Worm (Caenorhabditis elegans) whole organism, early embryonic: ENCODE data around the gene oig-2.

Experiments
- B0310.2 ChIP-seq: sonication (generic microtip); optimal IDR thresholded peaks from 2 replicates; lab custom pipeline; 2016; ENCODE audit warnings: mild to moderate bottlenecking, missing genetic modification characterization, missing compliant biosample characterization
- F13C5.2 ChIP-seq: sonication (generic microtip); optimal IDR thresholded peaks from 2 replicates; lab custom pipeline; 2017; ENCODE audit warnings: mild to moderate bottlenecking, missing genetic modification characterization, inconsistent platforms, missing compliant biosample characterization
- aly-1 ChIP-seq: sonication (generic microtip); optimal IDR thresholded peaks from 2 replicates; lab custom pipeline; 2016; ENCODE audit warnings: missing genetic modification characterization, missing compliant biosample characterization
- ama-1 ChIP-seq: fragments of 150-350 bp; optimal IDR thresholded peaks from 2 replicates; lab custom pipeline; 2014
- ceh-13 ChIP-seq: fragments of 200-800 bp; sonication (Bioruptor generic); optimal IDR thresholded peaks from 2 replicates; lab custom pipeline; 2018; ENCODE audit warnings: mild to moderate bottlenecking, missing genetic modification characterization, missing compliant biosample characterization
- ceh-36 ChIP-seq: sonication (generic microtip); optimal IDR thresholded peaks from 2 replicates; lab custom pipeline; 2016; ENCODE audit warnings: missing genetic modification characterization, inconsistent platforms, missing compliant biosample characterization
- ets-7 ChIP-seq: sonication (generic microtip); optimal IDR thresholded peaks from 2 replicates; lab custom pipeline; 2016; ENCODE audit warnings: missing genotype, missing genetic modification characterization, missing compliant biosample characterization
- flt-1 ChIP-seq: fragments of 200-800 bp; sonication (Bioruptor generic); IDR thresholded peaks from 2 replicates; pipeline ENCODE4 v1.3.6; 2022; ENCODE audit warnings: missing genetic modification characterization, missing compliant biosample characterization
- hmbx-1 ChIP-seq: sonication (generic microtip); optimal IDR thresholded peaks from 2 replicates; lab custom pipeline; 2016; ENCODE audit warnings: mild to moderate bottlenecking, missing genetic modification characterization, missing compliant biosample characterization
- hmg-4 ChIP-seq: fragments of 200-800 bp; sonication (Bioruptor generic); optimal IDR thresholded peaks from 2 replicates; lab custom pipeline; 2018; ENCODE audit warnings: mild to moderate bottlenecking, missing genetic modification characterization, missing compliant biosample characterization
- hnd-1 ChIP-seq: sonication (generic microtip); optimal IDR thresholded peaks from 2 replicates; lab custom pipeline; 2016; ENCODE audit warnings: missing genetic modification characterization, missing compliant biosample characterization
- pes-1 ChIP-seq: fragments of 200-800 bp; sonication (Bioruptor generic); IDR thresholded peaks from 2 replicates; pipeline ENCODE4 v1.3.6; 2022; ENCODE audit warnings: missing genetic modification reagents, missing genetic modification characterization, missing compliant biosample characterization
- scrt-1 ChIP-seq: fragments of 200-800 bp; sonication (Bioruptor generic); IDR thresholded peaks from 2 replicates; pipeline ENCODE4 v1.3.6; 2022; ENCODE audit warnings: missing genetic modification characterization, missing compliant biosample characterization
- sea-1 ChIP-seq: fragments of 200-800 bp; sonication (Bioruptor generic); conservative IDR thresholded peaks from 2 replicates; pipeline ENCODE4 v1.3.6; 2022; ENCODE audit warnings: missing genetic modification characterization, missing compliant biosample characterization
- tbx-11 ChIP-seq: fragments of 200-800 bp; sonication (Bioruptor generic); IDR thresholded peaks from 2 replicates; pipeline ENCODE4 v1.3.6; 2022; ENCODE audit warnings: missing genetic modification characterization, missing compliant biosample characterization
- tbx-37 ChIP-seq: fragments of 200-800 bp; sonication (Bioruptor generic); conservative IDR thresholded peaks from 2 replicates; pipeline ENCODE4 v1.3.6; 2022; ENCODE audit warnings: missing genetic modification reagents, missing genetic modification characterization, missing compliant biosample characterization
- tra-4 ChIP-seq: sonication (generic microtip); optimal IDR thresholded peaks from 2 replicates; lab custom pipeline; 2017; ENCODE audit warnings: missing genetic modification characterization, missing compliant biosample characterization

oig-2 gene

DNA sequence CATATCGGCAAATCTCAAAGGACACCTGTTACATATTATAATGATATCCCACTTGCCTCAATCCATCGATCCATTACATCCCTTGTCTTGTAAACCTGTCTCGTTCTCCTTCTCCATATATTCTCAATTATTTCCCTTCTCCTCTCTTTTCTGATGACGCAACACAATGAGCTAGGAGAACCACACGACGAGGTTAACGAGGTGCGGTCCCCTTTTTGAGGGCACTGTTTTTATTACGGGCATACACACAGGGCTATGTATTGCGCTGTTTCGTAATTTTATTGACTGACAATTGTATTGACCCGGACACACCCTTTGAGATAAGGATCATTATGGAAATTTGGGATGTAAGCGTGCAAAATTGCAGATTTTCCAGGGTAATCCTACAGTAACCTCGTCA lies 29.3 kb downstream of the oig-2 start:
- no peak for TF ChIP-seq F13C5.2 (tag; lab: Kevin White, UChicago)
- no peak for TF ChIP-seq ceh-36
- no peak for TF ChIP-seq hmbx-1
- TF ChIP-seq ceh-13 (GFP tag; lab: Kevin White, UChicago): no peak
- no peak for TF ChIP-seq scrt-1 (GFP tag; lab: Robert Waterston, UW)
- no peak for TF ChIP-seq ama-1 (lab: Kevin White, UChicago)
- no peak for TF ChIP-seq tbx-11 (GFP tag; lab: Robert Waterston, UW)
- TF ChIP-seq ets-7 (tag; lab: Kevin White, UChicago): no peak
- TF ChIP-seq flt-1 (GFP tag; lab: Robert Waterston, UW): no peak
- TF ChIP-seq hmg-4: no peak
- TF ChIP-seq hnd-1 (tag; lab: Kevin White, UChicago): no peak
- no peak for TF ChIP-seq aly-1 (tag; lab: Kevin White, UChicago)
- TF ChIP-seq B0310.2 (tag; lab: Kevin White, UChicago): no peak
- TF ChIP-seq tbx-37: no peak
- TF ChIP-seq sea-1 (GFP tag; lab: Robert Waterston, UW): no peak
- no peak for TF ChIP-seq pes-1 (GFP tag; lab: Robert Waterston, UW)
- TF ChIP-seq tra-4 (tag; lab: Kevin White, UChicago): no peak

DNA sequence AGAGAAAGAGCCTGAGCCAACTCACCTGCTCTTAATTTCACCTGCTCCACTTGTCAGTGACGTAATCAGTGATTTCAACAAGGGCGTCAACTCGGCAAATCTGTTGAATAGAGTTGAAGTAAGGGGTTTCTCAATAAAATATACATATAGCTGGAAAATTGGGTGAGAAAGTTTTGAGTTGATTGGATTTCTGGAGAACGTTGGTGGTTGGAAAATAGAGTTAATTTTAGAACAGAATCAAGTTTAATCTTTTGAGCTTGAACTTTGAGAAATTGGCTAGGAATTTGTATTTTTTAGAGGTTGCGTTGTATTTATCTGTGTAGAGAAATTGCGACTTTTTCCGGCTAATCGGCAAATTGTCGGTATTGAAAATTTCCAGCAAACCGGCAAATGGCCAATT lies 38.3 kb downstream of the oig-2 start, which contains the start of gene Y38F1A.4:
Gene Y38F1A.4 (minus strand): TSS at position 101 of the 400 bp plus-strand sequence.
- no peak for TF ChIP-seq aly-1 (tag; lab: Kevin White, UChicago)
- no peak for TF ChIP-seq ceh-36
- no peak for TF ChIP-seq ama-1 (lab: Kevin White, UChicago)
- TF ChIP-seq ceh-13 (GFP tag; lab: Kevin White, UChicago): no peak
- TF ChIP-seq ets-7 (tag; lab: Kevin White, UChicago): no peak
- no peak for TF ChIP-seq tbx-11 (GFP tag; lab: Robert Waterston, UW)
- TF ChIP-seq F13C5.2 (tag; lab: Kevin White, UChicago): no peak
- TF ChIP-seq flt-1 (GFP tag; lab: Robert Waterston, UW): no peak
- TF ChIP-seq pes-1 (GFP tag; lab: Robert Waterston, UW): no peak
- TF ChIP-seq tbx-37: no peak
- TF ChIP-seq sea-1 (GFP tag; lab: Robert Waterston, UW): no peak
- TF ChIP-seq scrt-1 (GFP tag; lab: Robert Waterston, UW): no peak
- no peak for TF ChIP-seq hnd-1 (tag; lab: Kevin White, UChicago)

DNA sequence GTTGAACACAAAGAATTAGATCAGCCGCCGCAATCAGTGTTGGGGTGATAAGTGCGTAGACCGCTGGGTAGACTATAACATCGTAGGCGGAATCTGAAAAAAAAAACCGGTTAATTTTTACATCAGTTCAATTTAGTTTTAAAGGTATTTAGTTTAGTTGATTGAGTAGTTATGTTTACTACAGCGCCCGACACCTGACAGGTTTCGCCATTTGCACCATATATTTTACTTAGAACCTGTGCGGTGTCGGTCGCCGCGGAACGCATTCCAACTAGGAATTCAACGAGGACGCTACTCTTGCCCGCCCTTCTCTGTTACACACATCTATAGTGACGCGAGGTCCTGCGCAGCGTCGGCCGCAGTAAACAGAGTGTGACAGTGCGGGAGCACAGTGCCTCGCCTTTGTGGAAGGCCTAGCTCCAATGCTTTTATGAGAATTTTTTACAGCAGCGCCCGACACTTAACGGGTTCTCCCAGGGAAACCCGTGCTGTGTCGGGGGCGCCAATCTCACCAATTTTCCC lies 39.5 kb downstream of the oig-2 start:
- TF ChIP-seq scrt-1 (GFP tag; lab: Robert Waterston, UW) (0 out of 2 replicates have a peak, but pooled peaks have one; percentile 30), flt-1 (GFP tag; lab: Robert Waterston, UW) (no peak)

DNA sequence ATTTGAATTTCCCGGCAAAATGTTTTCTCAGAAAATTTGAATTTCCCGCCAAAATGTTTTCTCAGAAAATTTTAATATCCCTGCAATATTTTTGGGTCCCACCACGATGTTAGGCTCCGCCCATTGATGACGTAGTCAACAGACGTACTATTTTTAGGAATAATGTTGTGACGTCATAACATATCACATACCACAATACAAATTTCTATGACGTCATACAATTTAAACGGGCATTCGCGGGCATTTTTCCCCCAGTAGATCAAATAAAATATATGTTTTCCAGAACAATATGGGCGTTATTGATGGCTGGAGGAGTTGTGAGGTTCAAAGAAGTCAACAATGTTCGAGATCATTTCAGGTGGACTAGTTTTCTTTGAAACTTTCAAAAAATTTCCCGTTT lies 41.7 kb downstream of the oig-2 start:
- TF ChIP-seq aly-1 (tag; lab: Kevin White, UChicago): no peak
- no peak for TF ChIP-seq hnd-1 (tag; lab: Kevin White, UChicago)
- no peak for TF ChIP-seq tbx-11 (GFP tag; lab: Robert Waterston, UW)
- TF ChIP-seq tbx-37: no peak
- TF ChIP-seq pes-1 (GFP tag; lab: Robert Waterston, UW): no peak
- no peak for TF ChIP-seq ama-1 (lab: Kevin White, UChicago)

DNA sequence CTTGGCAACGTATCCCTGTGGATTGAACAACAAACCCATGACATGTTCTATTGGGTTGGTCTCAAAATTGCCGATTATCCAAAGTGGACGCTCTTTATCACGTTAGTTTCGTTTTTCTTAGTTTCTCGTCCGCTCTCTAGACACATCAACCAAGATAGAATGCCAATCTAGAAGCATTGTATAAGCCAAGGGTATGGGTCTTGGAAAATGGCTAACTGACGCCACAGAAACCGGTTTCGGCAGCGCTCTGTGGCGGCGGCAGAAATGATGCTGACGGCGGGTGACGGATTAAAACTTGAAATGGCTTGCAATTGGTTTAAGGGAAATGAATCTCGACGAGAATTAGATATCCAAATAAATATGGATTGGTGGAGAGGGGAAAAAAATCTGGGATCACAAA lies 42.4 kb downstream of the oig-2 start:
- TF ChIP-seq ama-1 (lab: Kevin White, UChicago): no peak
- TF ChIP-seq scrt-1 (GFP tag; lab: Robert Waterston, UW): no peak
- no peak for TF ChIP-seq tbx-11 (GFP tag; lab: Robert Waterston, UW)
- no peak for TF ChIP-seq flt-1 (GFP tag; lab: Robert Waterston, UW)
- no peak for TF ChIP-seq aly-1 (tag; lab: Kevin White, UChicago)
- no peak for TF ChIP-seq tra-4 (tag; lab: Kevin White, UChicago)
- no peak for TF ChIP-seq ets-7 (tag; lab: Kevin White, UChicago)
- no peak for TF ChIP-seq pes-1 (GFP tag; lab: Robert Waterston, UW)
- TF ChIP-seq sea-1 (GFP tag; lab: Robert Waterston, UW): no peak
- TF ChIP-seq ceh-13 (GFP tag; lab: Kevin White, UChicago): no peak
- no peak for TF ChIP-seq tbx-37
- TF ChIP-seq hmbx-1: no peak
- no peak for TF ChIP-seq B0310.2 (tag; lab: Kevin White, UChicago)
- no peak for TF ChIP-seq ceh-36
- TF ChIP-seq F13C5.2 (tag; lab: Kevin White, UChicago): no peak
- TF ChIP-seq hmg-4: no peak
- no peak for TF ChIP-seq hnd-1 (tag; lab: Kevin White, UChicago)

ce11 chrII:12965538-12965588 lies 42.6 kb downstream of the oig-2 start, which contains the start of gene ptr-18:
Gene ptr-18, plus strand, starts transcription at chrII:12965546.
- TF ChIP-seq scrt-1 (GFP tag; lab: Robert Waterston, UW): no peak
- no peak for TF ChIP-seq hnd-1 (tag; lab: Kevin White, UChicago)
- no peak for TF ChIP-seq B0310.2 (tag; lab: Kevin White, UChicago)
- no peak for TF ChIP-seq aly-1 (tag; lab: Kevin White, UChicago)
- TF ChIP-seq tra-4 (tag; lab: Kevin White, UChicago): no peak
- TF ChIP-seq ets-7 (tag; lab: Kevin White, UChicago): no peak
- no peak for TF ChIP-seq tbx-11 (GFP tag; lab: Robert Waterston, UW)
- no peak for TF ChIP-seq hmg-4
- no peak for TF ChIP-seq ceh-36
- TF ChIP-seq tbx-37: no peak
- TF ChIP-seq ceh-13 (GFP tag; lab: Kevin White, UChicago): no peak
- TF ChIP-seq flt-1 (GFP tag; lab: Robert Waterston, UW): no peak
- no peak for TF ChIP-seq hmbx-1
- TF ChIP-seq sea-1 (GFP tag; lab: Robert Waterston, UW): no peak

ce11 chrII:12965138-12965537 lies 42.8 kb downstream of the oig-2 start:
- TF ChIP-seq hmg-4 (no peak), B0310.2 (tag; lab: Kevin White, UChicago) (no peak)

DNA sequence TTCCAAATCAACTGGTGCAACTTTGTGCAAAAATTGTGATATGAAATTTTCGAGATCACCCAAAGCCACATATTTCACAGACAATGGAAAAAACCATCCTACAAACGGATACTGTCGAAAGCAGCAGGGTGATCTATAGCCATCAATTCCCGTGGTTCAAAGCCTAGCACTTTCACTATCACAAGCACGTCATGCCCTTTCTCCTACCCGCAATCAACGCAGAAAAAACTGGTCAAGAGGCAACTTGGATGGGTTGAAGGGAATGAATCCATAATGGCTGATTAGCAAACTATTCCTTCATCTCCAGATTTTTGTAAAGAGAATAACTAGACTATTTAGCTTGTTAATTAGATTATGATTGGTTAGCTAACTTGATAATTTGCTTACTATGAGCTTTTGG lies 46.2 kb downstream of the oig-2 start:
- TF ChIP-seq tbx-37: no peak
- no peak for TF ChIP-seq flt-1 (GFP tag; lab: Robert Waterston, UW)
- no peak for TF ChIP-seq tra-4 (tag; lab: Kevin White, UChicago)
- TF ChIP-seq sea-1 (GFP tag; lab: Robert Waterston, UW): no peak
- TF ChIP-seq hmg-4: no peak
- no peak for TF ChIP-seq hmbx-1
- TF ChIP-seq F13C5.2 (tag; lab: Kevin White, UChicago): no peak
- no peak for TF ChIP-seq aly-1 (tag; lab: Kevin White, UChicago)
- no peak for TF ChIP-seq pes-1 (GFP tag; lab: Robert Waterston, UW)
- no peak for TF ChIP-seq ama-1 (lab: Kevin White, UChicago)
- TF ChIP-seq ceh-13 (GFP tag; lab: Kevin White, UChicago): no peak
- no peak for TF ChIP-seq tbx-11 (GFP tag; lab: Robert Waterston, UW)
- TF ChIP-seq ceh-36: no peak
- TF ChIP-seq hnd-1 (tag; lab: Kevin White, UChicago): no peak
- TF ChIP-seq ets-7 (tag; lab: Kevin White, UChicago): no peak
- TF ChIP-seq B0310.2 (tag; lab: Kevin White, UChicago): no peak
- TF ChIP-seq scrt-1 (GFP tag; lab: Robert Waterston, UW): no peak
